Worm (Caenorhabditis elegans) whole organism, mixed stage, embryonic: Measurements from ENCODE around the gene coa-7.

Source experiments
- blmp-1 ChIP-seq: fragments of 150-350 bp; optimal IDR thresholded peaks from 2 replicates; lab custom pipeline; 2014; ENCODE audit warnings: missing biosample characterization, missing genetic modification characterization
- cnd-1 ChIP-seq: fragments of 200-800 bp; sonication (Bioruptor generic); optimal IDR thresholded peaks from 2 replicates; lab custom pipeline; 2018; ENCODE audit warnings: mild to moderate bottlenecking, missing genetic modification characterization, missing compliant biosample characterization
- elt-3 ChIP-seq: fragments of 150-350 bp; optimal IDR thresholded peaks from 2 replicates; lab custom pipeline; 2014; ENCODE audit warnings: missing biosample characterization, missing genetic modification characterization
- lin-13 ChIP-seq: fragments of 150-350 bp; optimal IDR thresholded peaks from 2 replicates; lab custom pipeline; 2014; ENCODE audit warnings: missing biosample characterization, missing genetic modification characterization
- lsy-2 ChIP-seq: fragments of 150-350 bp; optimal IDR thresholded peaks from 2 replicates; lab custom pipeline; 2014; ENCODE audit warnings: missing biosample characterization, missing genetic modification characterization
- mep-1 ChIP-seq: fragments of 150-350 bp; optimal IDR thresholded peaks from 2 replicates; lab custom pipeline; 2017; ENCODE audit warnings: missing biosample characterization, missing genetic modification reagents, missing genetic modification characterization, inconsistent platforms
- nhr-12 ChIP-seq: fragments of 150-350 bp; optimal IDR thresholded peaks from 2 replicates; lab custom pipeline; 2014; ENCODE audit warnings: missing biosample characterization, missing genetic modification characterization
- nhr-237 ChIP-seq: fragments of 150-350 bp; optimal IDR thresholded peaks from 2 replicates; lab custom pipeline; 2014; ENCODE audit warnings: missing biosample characterization, missing genetic modification characterization
- nhr-28 ChIP-seq: fragments of 150-350 bp; optimal IDR thresholded peaks from 2 replicates; lab custom pipeline; 2014; ENCODE audit warnings: missing biosample characterization, missing genetic modification characterization
- snpc-4 ChIP-seq: fragments of 150-350 bp; optimal IDR thresholded peaks from 2 replicates; lab custom pipeline; 2014; ENCODE audit warnings: missing biosample characterization, missing genetic modification characterization
- unc-120 ChIP-seq: sonication (generic microtip); optimal IDR thresholded peaks from 2 replicates; lab custom pipeline; 2017; ENCODE audit warnings: missing genetic modification characterization, missing compliant biosample characterization; ENCODE audit not compliant: poor library complexity, severe bottlenecking
- unc-39 ChIP-seq: fragments of 150-350 bp; optimal IDR thresholded peaks from 2 replicates; lab custom pipeline; 2014; ENCODE audit warnings: missing biosample characterization, missing genetic modification characterization

DNA sequence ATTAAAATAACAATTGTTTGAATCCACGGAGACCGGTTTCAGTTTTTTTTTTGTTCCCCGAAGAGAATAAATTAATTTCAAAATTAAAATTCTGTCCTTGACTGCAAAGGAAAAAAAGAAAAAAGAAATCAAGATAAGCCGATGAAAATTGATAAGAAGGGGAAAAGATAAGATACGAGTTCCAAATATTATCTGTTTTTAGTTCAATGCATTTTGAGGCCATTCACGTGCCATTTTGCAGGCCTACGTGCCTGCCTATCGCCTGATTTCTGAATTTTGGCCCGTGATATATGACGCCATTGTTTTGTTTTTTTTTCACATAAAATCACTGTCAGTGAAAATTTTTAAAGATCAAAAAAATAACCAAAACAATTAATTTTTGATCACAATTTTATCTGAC is 39.5 kb downstream of the coa-7 start:
- TF ChIP-seq lin-13 (no peak), unc-39 (tag; lab: Kevin White, UChicago) (no peak), blmp-1 (tag; lab: Kevin White, UChicago) (no peak), nhr-28 (no peak), snpc-4 (tag; lab: Kevin White, UChicago) (no peak), unc-120 (tag; lab: Kevin White, UChicago) (no peak), cnd-1 (tag; lab: Kevin White, UChicago) (no peak), lsy-2 (tag; lab: Kevin White, UChicago) (no peak), nhr-12 (tag; lab: Kevin White, UChicago) (no peak), mep-1 (tag; lab: Kevin White, UChicago) (no peak), nhr-237 (no peak), elt-3 (peak; percentile 26)
